Worm (Caenorhabditis elegans) whole organism, L2 larva: Measurements from ENCODE around the gene sex-1.

Source experiments
- C34F6.9 ChIP-seq: fragments of 150-350 bp; optimal IDR thresholded peaks from 2 replicates; lab custom pipeline; 2014; ENCODE audit warnings: missing biosample characterization, missing genetic modification characterization
- F13H6.1 ChIP-seq: sonication (generic microtip); optimal IDR thresholded peaks from 2 replicates; lab custom pipeline; 2016; ENCODE audit warnings: missing genetic modification characterization, missing compliant biosample characterization
- R02D3.7 ChIP-seq: fragments of 150-350 bp; optimal IDR thresholded peaks from 2 replicates; lab custom pipeline; 2014; ENCODE audit warnings: missing biosample characterization, missing genetic modification characterization
- Y55F3AM.14 ChIP-seq: fragments of 200-800 bp; sonication (Bioruptor generic); optimal IDR thresholded peaks from 2 replicates; lab custom pipeline; 2018; ENCODE audit warnings: mild to moderate bottlenecking, missing genetic modification characterization, missing compliant biosample characterization
- ZK546.5 ChIP-seq: sonication (generic microtip); optimal IDR thresholded peaks from 2 replicates; lab custom pipeline; 2017; ENCODE audit warnings: missing biosample characterization, missing genetic modification characterization
- ama-1 ChIP-seq: fragments of 150-350 bp; optimal IDR thresholded peaks from 2 replicates; lab custom pipeline; 2018; ENCODE audit warnings: inconsistent platforms
- blmp-1 ChIP-seq: sonication (generic microtip); optimal IDR thresholded peaks from 2 replicates; lab custom pipeline; 2017; ENCODE audit warnings: missing genetic modification characterization, mild to moderate bottlenecking, missing compliant biosample characterization, antibody characterized with exemption, moderate library complexity; ENCODE audit not compliant: insufficient read depth
- ceh-16 ChIP-seq: fragments of 150-350 bp; optimal IDR thresholded peaks from 2 replicates; lab custom pipeline; 2014; ENCODE audit warnings: missing biosample characterization, missing genetic modification characterization
- crh-2 ChIP-seq: sonication (generic microtip); optimal IDR thresholded peaks from 2 replicates; lab custom pipeline; 2017; ENCODE audit warnings: missing biosample characterization, missing genetic modification characterization
- egl-27 ChIP-seq: sonication (generic microtip); optimal IDR thresholded peaks from 3 replicates; lab custom pipeline; 2017; ENCODE audit warnings: missing biosample characterization, missing genetic modification reagents, missing genetic modification characterization
- elt-3 ChIP-seq: sonication (generic microtip); optimal IDR thresholded peaks from 2 replicates; lab custom pipeline; 2017; ENCODE audit warnings: missing biosample characterization, missing genetic modification characterization
- lin-13 ChIP-seq: fragments of 150-350 bp; optimal IDR thresholded peaks from 2 replicates; lab custom pipeline; 2014; ENCODE audit warnings: missing biosample characterization, missing genetic modification reagents, missing genetic modification characterization
- lin-39 ChIP-seq: fragments of 150-350 bp; optimal IDR thresholded peaks from 2 replicates; lab custom pipeline; 2014; ENCODE audit warnings: missing biosample characterization, missing genetic modification reagents, missing genetic modification characterization
- lsy-2 ChIP-seq, 2 experiments: fragments of 150-350 bp in 1 of 2; sonication (generic microtip) in 1 of 2; optimal IDR thresholded peaks; 2 replicates each; lab custom pipeline; 2014 to 2017; ENCODE audit warnings: missing biosample characterization in 2 of 2, missing genetic modification characterization in 2 of 2
- mab-5 ChIP-seq: fragments of 150-350 bp; optimal IDR thresholded peaks from 2 replicates; lab custom pipeline; 2014; ENCODE audit warnings: missing biosample characterization, missing genetic modification characterization
- mdl-1 ChIP-seq, 2 experiments: fragments of 150-350 bp in 1 of 2; sonication (generic microtip) in 1 of 2; optimal IDR thresholded peaks; 2 replicates each; lab custom pipeline; 2017; ENCODE audit warnings: missing biosample characterization in 2 of 2, missing genetic modification characterization in 2 of 2
- nhr-10 ChIP-seq: sonication (generic microtip); optimal IDR thresholded peaks from 2 replicates; lab custom pipeline; 2017; ENCODE audit warnings: missing biosample characterization, missing genetic modification characterization
- nhr-11 ChIP-seq: fragments of 150-350 bp; optimal IDR thresholded peaks from 2 replicates; lab custom pipeline; 2014; ENCODE audit warnings: missing biosample characterization, missing genetic modification characterization
- nhr-12 ChIP-seq: fragments of 150-350 bp; optimal IDR thresholded peaks from 2 replicates; lab custom pipeline; 2014; ENCODE audit warnings: missing biosample characterization, missing genetic modification characterization
- nhr-129 ChIP-seq: fragments of 150-350 bp; optimal IDR thresholded peaks from 2 replicates; lab custom pipeline; 2014; ENCODE audit warnings: missing biosample characterization, missing genetic modification characterization
- nhr-21 ChIP-seq: fragments of 150-350 bp; optimal IDR thresholded peaks from 2 replicates; lab custom pipeline; 2014; ENCODE audit warnings: missing biosample characterization, missing genetic modification characterization
- nhr-237 ChIP-seq: fragments of 150-350 bp; optimal IDR thresholded peaks from 2 replicates; lab custom pipeline; 2014; ENCODE audit warnings: missing biosample characterization, missing genetic modification characterization
- nhr-6 ChIP-seq: fragments of 150-350 bp; optimal IDR thresholded peaks from 2 replicates; lab custom pipeline; 2014; ENCODE audit warnings: missing biosample characterization, missing genetic modification characterization
- nhr-77 ChIP-seq: fragments of 150-350 bp; optimal IDR thresholded peaks from 2 replicates; lab custom pipeline; 2014; ENCODE audit warnings: missing biosample characterization, missing genetic modification characterization
- peb-1 ChIP-seq: fragments of 150-350 bp; optimal IDR thresholded peaks from 2 replicates; lab custom pipeline; 2014; ENCODE audit warnings: missing biosample characterization, missing genetic modification characterization
- skn-1 ChIP-seq: sonication (generic microtip); optimal IDR thresholded peaks from 2 replicates; lab custom pipeline; 2017; ENCODE audit warnings: missing biosample characterization, missing genetic modification characterization
- sma-3 ChIP-seq: sonication (generic microtip); optimal IDR thresholded peaks from 2 replicates; lab custom pipeline; 2016; ENCODE audit warnings: missing genetic modification reagents, missing genetic modification characterization, missing compliant biosample characterization
- sma-9 ChIP-seq, 2 experiments: fragments of 150-350 bp in 1 of 2; sonication (generic microtip) in 1 of 2; optimal IDR thresholded peaks; 2 replicates each; lab custom pipeline; 2014 to 2016; ENCODE audit warnings: missing genetic modification characterization in 2 of 2, mild to moderate bottlenecking in 1 of 2, missing biosample characterization in 1 of 2, missing compliant biosample characterization in 1 of 2, missing genetic modification reagents in 1 of 2, moderate library complexity in 1 of 2
- unc-39 ChIP-seq: fragments of 150-350 bp; optimal IDR thresholded peaks from 2 replicates; lab custom pipeline; 2014; ENCODE audit warnings: missing biosample characterization, missing genetic modification characterization
- zag-1 ChIP-seq: fragments of 150-350 bp; optimal IDR thresholded peaks from 2 replicates; lab custom pipeline; 2014; ENCODE audit warnings: missing biosample characterization, missing genetic modification characterization
- ztf-11 ChIP-seq: sonication (generic microtip); optimal IDR thresholded peaks from 2 replicates; lab custom pipeline; 2017; ENCODE audit warnings: missing biosample characterization, missing genetic modification characterization
- ztf-4 ChIP-seq: fragments of 150-350 bp; optimal IDR thresholded peaks from 2 replicates; lab custom pipeline; 2014; ENCODE audit warnings: missing biosample characterization, missing genetic modification characterization

The sex-1 gene

ce11 chrX:10205321-10205720 is at the start of gene sex-1:
TSS of gene sex-1 (minus strand) at chrX:10205421.
- TF ChIP-seq sma-3 (GFP tag; lab: Kevin White, UChicago) (no peak), ceh-16 (no peak), zag-1 (tag; lab: Kevin White, UChicago) (no peak), nhr-21 (tag; lab: Kevin White, UChicago) (no peak), peb-1 (no peak), F13H6.1 (tag; lab: Kevin White, UChicago) (no peak), ama-1 (no peak), Y55F3AM.14 (GFP tag; lab: Kevin White, UChicago) (no peak), blmp-1 (tag; lab: Kevin White, UChicago) (no peak), mdl-1 (tag; optimal IDR thresholded peaks at IDR 0.05; lab: Kevin White, UChicago) (no peak)

DNA sequence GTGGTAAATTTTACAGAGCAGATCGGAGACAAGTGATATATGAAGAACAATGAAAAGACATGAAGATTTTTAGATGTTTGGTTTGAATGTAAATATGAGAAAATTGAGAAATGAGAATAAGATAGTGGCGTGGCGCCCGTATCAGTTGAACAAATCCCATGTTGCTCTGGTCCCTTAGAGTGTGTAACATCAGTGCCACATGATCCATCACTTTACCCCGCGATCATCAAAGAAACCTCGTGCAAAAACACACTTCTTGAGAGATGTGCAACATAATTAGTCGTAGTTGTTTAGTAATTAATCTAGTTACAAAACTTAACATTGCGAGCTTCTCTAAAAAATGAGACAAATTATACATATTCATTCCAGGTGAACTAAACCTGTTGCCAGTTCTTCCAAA is 48.8 kb upstream of the sex-1 start:
- TF ChIP-seq zag-1 (tag; lab: Kevin White, UChicago) (no peak), nhr-129 (tag; lab: Kevin White, UChicago) (peak; percentile 40)

ce11 chrX:10252781-10253180 is 47.6 kb upstream of the sex-1 start, which contains the start of gene C14H10.2:
TSS of gene C14H10.2 (minus strand) at chrX:10252881.
- no peak for TF ChIP-seq sma-9 (GFP tag; optimal IDR thresholded peaks at IDR 0.05; lab: Kevin White, UChicago)
- no peak for TF ChIP-seq sma-9 (tag; optimal IDR thresholded peaks at IDR 0.05; lab: Kevin White, UChicago)
- no peak for TF ChIP-seq mdl-1 (tag; optimal IDR thresholded peaks at IDR 0.05; lab: Kevin White, UChicago)
- TF ChIP-seq unc-39, result no peak
- TF ChIP-seq elt-3 (tag; lab: Kevin White, UChicago), result no peak

ce11 chrX:10249685-10250084 is 44.5 kb upstream of the sex-1 start:
- TF ChIP-seq nhr-6 (no peak), mab-5 (tag; lab: Kevin White, UChicago) (no peak), lsy-2 (tag; optimal IDR thresholded peaks at IDR 0.05; lab: Kevin White, UChicago) (no peak), C34F6.9 (no peak)

- TF ChIP-seq crh-2 (no peak), nhr-10 (tag; lab: Kevin White, UChicago) (no peak), ceh-16 (peak; percentile 93), nhr-11 (tag; lab: Kevin White, UChicago) (no peak), sma-9 (GFP tag; optimal IDR thresholded peaks at IDR 0.05; lab: Kevin White, UChicago) (peak; percentile 27), sma-9 (tag; optimal IDR thresholded peaks at IDR 0.05; lab: Kevin White, UChicago) (no peak), egl-27 (tag; lab: Kevin White, UChicago) (no peak), blmp-1 (tag; lab: Kevin White, UChicago) (peak; percentile 72), lin-13 (no peak)
These were observed 40.4 kb upstream of the sex-1 start for ce11 chrX:10245617-10246016.

ce11 chrX:10240939-10241338 is 35.7 kb upstream of the sex-1 start, which contains the start of gene str-74:
TSS of gene str-74 (minus strand) at chrX:10241039.
- TF ChIP-seq zag-1 (tag; lab: Kevin White, UChicago) (no peak), lin-39 (no peak), egl-27 (tag; lab: Kevin White, UChicago) (no peak), ztf-11 (tag; lab: Kevin White, UChicago) (no peak), unc-39 (no peak), sma-3 (GFP tag; lab: Kevin White, UChicago) (no peak), nhr-12 (no peak), R02D3.7 (tag; lab: Kevin White, UChicago) (no peak), skn-1 (tag; lab: Kevin White, UChicago) (no peak), mab-5 (tag; lab: Kevin White, UChicago) (no peak), nhr-77 (no peak), nhr-237 (no peak), ztf-4 (no peak), ZK546.5 (no peak), sma-9 (GFP tag; optimal IDR thresholded peaks at IDR 0.05; lab: Kevin White, UChicago) (no peak), sma-9 (tag; optimal IDR thresholded peaks at IDR 0.05; lab: Kevin White, UChicago) (no peak), Y55F3AM.14 (GFP tag; lab: Kevin White, UChicago) (no peak), mdl-1 (tag; optimal IDR thresholded peaks at IDR 0.05; lab: Kevin White, UChicago) (no peak), nhr-21 (tag; lab: Kevin White, UChicago) (no peak), blmp-1 (tag; lab: Kevin White, UChicago) (no peak)
